Fruit fly (Drosophila melanogaster) whole organism, wandering third instar larva: ENCODE measurements around the gene Mocs2B.

ENCODE experiments used
- Abd-B ChIP-seq: fragments of >200 bp; optimal IDR thresholded peaks from 2 replicates; lab custom pipeline; 2017; ENCODE audit warnings: missing biosample characterization, missing genetic modification characterization
- CG9705 ChIP-seq: fragments of 200-800 bp; sonication (Bioruptor generic); optimal IDR thresholded peaks from 2 replicates; lab custom pipeline; 2018; ENCODE audit warnings: missing biosample characterization, mild to moderate bottlenecking, missing genetic modification characterization
- Dfd ChIP-seq: fragments of >200 bp; optimal IDR thresholded peaks from 2 replicates; lab custom pipeline; 2017; ENCODE audit warnings: missing biosample characterization, missing genetic modification characterization
- OdsH ChIP-seq: fragments of 200-800 bp; sonication (Bioruptor generic); optimal IDR thresholded peaks from 2 replicates; lab custom pipeline; 2016; ENCODE audit warnings: missing biosample characterization, mild to moderate bottlenecking, missing genetic modification characterization
- Vsx2 ChIP-seq: fragments of 200-300, 225-300 bp; sonication (Bioruptor generic); optimal IDR thresholded peaks from 2 replicates; lab custom pipeline; 2018; ENCODE audit warnings: missing biosample characterization, missing genetic modification characterization; ENCODE audit not compliant: partially characterized antibody
- dmrt93B ChIP-seq: fragments of 200-800 bp; sonication (Bioruptor generic); optimal IDR thresholded peaks from 2 replicates; lab custom pipeline; 2018; ENCODE audit warnings: missing biosample characterization, mild to moderate bottlenecking, missing genetic modification characterization
- h ChIP-seq: fragments of 200-800 bp; sonication (Bioruptor generic); optimal IDR thresholded peaks from 3 replicates; lab custom pipeline; 2016; ENCODE audit warnings: missing biosample characterization, mild to moderate bottlenecking, missing genetic modification characterization
- pan ChIP-seq: fragments of >200 bp; optimal IDR thresholded peaks from 2 replicates; lab custom pipeline; 2017
- psq ChIP-seq: fragments of 200-800 bp; sonication (Bioruptor generic); optimal IDR thresholded peaks from 3 replicates; lab custom pipeline; 2017; ENCODE audit warnings: missing biosample characterization, mild to moderate bottlenecking, missing genetic modification characterization, moderate library complexity
- rgr ChIP-seq: fragments of 200-800 bp; sonication (Bioruptor generic); optimal IDR thresholded peaks from 3 replicates; lab custom pipeline; 2016; ENCODE audit warnings: missing biosample characterization, mild to moderate bottlenecking, missing genetic modification characterization
- sage ChIP-seq: fragments of 200-800 bp; sonication (Bioruptor generic); optimal IDR thresholded peaks from 2 replicates; lab custom pipeline; 2016; ENCODE audit warnings: missing biosample characterization, mild to moderate bottlenecking, missing genetic modification characterization
- usp ChIP-seq: fragments of >200 bp; optimal IDR thresholded peaks from 2 replicates; lab custom pipeline; 2017; ENCODE audit warnings: missing biosample characterization, missing genetic modification characterization

- TF ChIP-seq usp (GFP tag; lab: Kevin White, UChicago) (no peak), psq (GFP tag; lab: Kevin White, UChicago) (no peak), rgr (GFP tag; lab: Kevin White, UChicago) (no peak), pan (no peak), h (no peak), dmrt93B (no peak), sage (GFP tag; lab: Kevin White, UChicago) (no peak), Dfd (GFP tag; lab: Kevin White, UChicago) (no peak), CG9705 (no peak), OdsH (GFP tag; lab: Kevin White, UChicago) (no peak), Vsx2 (GFP tag; lab: Kevin White, UChicago) (no peak), Abd-B (no peak)
These were observed 46.7 kb downstream of the Mocs2B start for dm6 chr3R:25080446-25080845.
